Fruit fly (Drosophila melanogaster) whole organism, embryonic: ENCODE results near the gene CG31807.

ENCODE experiments used
- Bdp1 ChIP-seq: fragments of 200-800 bp; sonication (Bioruptor generic); optimal IDR thresholded peaks from 3 replicates; lab custom pipeline; 2016; ENCODE audit warnings: missing biosample characterization, missing genetic modification characterization
- Bteb2 ChIP-seq: fragments of 200-800 bp; sonication (Bioruptor generic); optimal IDR thresholded peaks from 2 replicates; lab custom pipeline; 2016; ENCODE audit warnings: missing biosample characterization, missing genetic modification characterization
- CG10462 ChIP-seq: fragments of 200-800 bp; sonication (Bioruptor generic); optimal IDR thresholded peaks from 2 replicates; lab custom pipeline; 2016; ENCODE audit warnings: missing biosample characterization, missing genetic modification characterization
- CG10979 ChIP-seq: fragments of 200-800 bp; sonication (Bioruptor generic); optimal IDR thresholded peaks from 2 replicates; lab custom pipeline; 2018; ENCODE audit warnings: missing biosample characterization, mild to moderate bottlenecking, missing genetic modification characterization, moderate library complexity
- CG1233 ChIP-seq: fragments of 200-800 bp; sonication (Bioruptor generic); optimal IDR thresholded peaks from 4 replicates; lab custom pipeline; 2018; ENCODE audit warnings: missing biosample characterization, mild to moderate bottlenecking, missing genetic modification characterization
- CG13624 ChIP-seq: fragments of 200-800 bp; sonication (Bioruptor generic); optimal IDR thresholded peaks from 2 replicates; lab custom pipeline; 2016; ENCODE audit warnings: missing biosample characterization, missing genetic modification characterization
- CG15269 ChIP-seq: fragments of 200-800 bp; sonication (Bioruptor generic); optimal IDR thresholded peaks from 2 replicates; lab custom pipeline; 2018; ENCODE audit warnings: missing biosample characterization, mild to moderate bottlenecking, missing genetic modification characterization, moderate library complexity
- CG18262 ChIP-seq: fragments of 200-800 bp; optimal IDR thresholded peaks from 3 replicates; lab custom pipeline; 2019; ENCODE audit warnings: missing biosample characterization, mild to moderate bottlenecking, missing genetic modification characterization, moderate library complexity
- CG18599 ChIP-seq: fragments of 200-800 bp; sonication (Bioruptor generic); optimal IDR thresholded peaks from 3 replicates; lab custom pipeline; 2017; ENCODE audit warnings: missing biosample characterization, missing genetic modification characterization, mild to moderate bottlenecking, moderate library complexity, missing genetic modification reagents
- CG31365 ChIP-seq: fragments of 200-800 bp; sonication (Bioruptor generic); optimal IDR thresholded peaks from 2 replicates; lab custom pipeline; 2018; ENCODE audit warnings: missing biosample characterization, mild to moderate bottlenecking, missing genetic modification characterization
- CG33213 ChIP-seq: fragments of 200-800 bp; sonication (Bioruptor generic); optimal IDR thresholded peaks from 3 replicates; lab custom pipeline; 2016; ENCODE audit warnings: missing biosample characterization, missing genetic modification characterization
- CG4617 ChIP-seq: fragments of 200-800 bp; sonication (Bioruptor generic); optimal IDR thresholded peaks from 3 replicates; lab custom pipeline; 2016; ENCODE audit warnings: missing biosample characterization, missing genetic modification characterization, borderline replicate concordance
- CG4707 ChIP-seq: fragments of 200-800 bp; sonication (Bioruptor generic); optimal IDR thresholded peaks from 2 replicates; lab custom pipeline; 2018; ENCODE audit warnings: missing biosample characterization, mild to moderate bottlenecking, missing genetic modification characterization, moderate library complexity
- CG6689 ChIP-seq: fragments of 200-800 bp; sonication (Bioruptor generic); IDR thresholded peaks from 2 replicates; pipeline ENCODE4 v1.3.6; 2022; ENCODE audit warnings: missing biosample characterization, missing genetic modification characterization
- CG6854 ChIP-seq: fragments of 200-800 bp; sonication (Bioruptor generic); optimal IDR thresholded peaks from 3 replicates; lab custom pipeline; 2017; ENCODE audit warnings: missing biosample characterization, mild to moderate bottlenecking, missing genetic modification characterization
- CG7372 ChIP-seq: fragments of 200-800 bp; sonication (Bioruptor generic); IDR thresholded peaks from 2 replicates; pipeline ENCODE4 v1.3.6; 2022; ENCODE audit warnings: missing biosample characterization, missing genetic modification characterization
- CG9609 ChIP-seq: fragments of 200-800 bp; sonication (Bioruptor generic); optimal IDR thresholded peaks from 3 replicates; lab custom pipeline; 2016; ENCODE audit warnings: missing biosample characterization, missing genetic modification characterization
- Chrac-16 ChIP-seq: fragments of 200-800 bp; sonication (Bioruptor generic); optimal IDR thresholded peaks from 3 replicates; lab custom pipeline; 2016; ENCODE audit warnings: missing biosample characterization, missing genetic modification characterization
- CoRest ChIP-seq: fragments of 200-800 bp; sonication (Bioruptor generic); optimal IDR thresholded peaks from 3 replicates; lab custom pipeline; 2018; ENCODE audit warnings: missing biosample characterization, mild to moderate bottlenecking, missing genetic modification characterization, moderate library complexity
- Dip3 ChIP-seq: fragments of 200-800 bp; sonication (Bioruptor generic); optimal IDR thresholded peaks from 3 replicates; lab custom pipeline; 2016; ENCODE audit warnings: missing biosample characterization, missing genetic modification characterization
- Hmr ChIP-seq: fragments of 200-800 bp; sonication (Bioruptor generic); optimal IDR thresholded peaks from 3 replicates; lab custom pipeline; 2017; ENCODE audit warnings: mild to moderate bottlenecking, missing biosample characterization, missing genetic modification reagents, missing genetic modification characterization
- Lim3 ChIP-seq: fragments of 200-800 bp; sonication (Bioruptor generic); IDR thresholded peaks from 2 replicates; pipeline ENCODE4 v1.3.6; 2022; ENCODE audit warnings: missing biosample characterization, missing genetic modification characterization
- Myb ChIP-seq: fragments of 200-800 bp; sonication (Bioruptor generic); optimal IDR thresholded peaks from 2 replicates; lab custom pipeline; 2016; ENCODE audit warnings: missing biosample characterization, missing genetic modification characterization
- Sox102F ChIP-seq: fragments of 200-800 bp; sonication (Bioruptor generic); optimal IDR thresholded peaks from 2 replicates; lab custom pipeline; 2018; ENCODE audit warnings: missing biosample characterization, mild to moderate bottlenecking, missing genetic modification characterization, moderate library complexity
- Ssrp ChIP-seq: fragments of 200-800 bp; sonication (Bioruptor generic); optimal IDR thresholded peaks from 2 replicates; lab custom pipeline; 2018; ENCODE audit warnings: missing biosample characterization, mild to moderate bottlenecking, missing genetic modification characterization, moderate library complexity
- Vsx1 ChIP-seq: fragments of 200-800 bp; sonication (Bioruptor generic); optimal IDR thresholded peaks from 2 replicates; lab custom pipeline; 2017; ENCODE audit warnings: missing biosample characterization, mild to moderate bottlenecking, missing genetic modification characterization, missing genetic modification reagents
- Xbp1 ChIP-seq: fragments of 200-800 bp; sonication (Bioruptor generic); optimal IDR thresholded peaks from 3 replicates; lab custom pipeline; 2016; ENCODE audit warnings: missing biosample characterization, mild to moderate bottlenecking, missing genetic modification characterization
- ara ChIP-seq: fragments of 200-800 bp; sonication (Bioruptor generic); IDR thresholded peaks from 2 replicates; pipeline ENCODE4 v1.3.6; 2022; ENCODE audit warnings: missing biosample characterization, missing genetic modification characterization
- ase ChIP-seq: fragments of 200-800 bp; sonication (Bioruptor generic); IDR thresholded peaks from 3 replicates; pipeline ENCODE4 v1.3.6; 2022; ENCODE audit warnings: missing biosample characterization, missing genetic modification characterization
- az2 ChIP-seq: fragments of 200-800 bp; sonication (Bioruptor generic); optimal IDR thresholded peaks from 3 replicates; lab custom pipeline; 2016; ENCODE audit warnings: missing biosample characterization, missing genetic modification characterization
- bab2 ChIP-seq: fragments of 200-800 bp; sonication (Bioruptor generic); optimal IDR thresholded peaks from 2 replicates; lab custom pipeline; 2016; ENCODE audit warnings: missing biosample characterization, missing genetic modification characterization
- bsh ChIP-seq, 2 experiments: fragments of 200-800 bp; sonication (Bioruptor generic); optimal IDR thresholded peaks; 2 replicates each; lab custom pipeline; 2017 to 2018; ENCODE audit warnings: mild to moderate bottlenecking in 2 of 2, missing biosample characterization in 2 of 2, missing genetic modification characterization in 2 of 2, moderate library complexity in 1 of 2
- cato ChIP-seq: fragments of 200-800 bp; sonication (Bioruptor generic); optimal IDR thresholded peaks from 2 replicates; lab custom pipeline; 2016; ENCODE audit warnings: missing biosample characterization, missing genetic modification characterization, borderline replicate concordance
- corto ChIP-seq: fragments of 200-800 bp; sonication (Bioruptor generic); optimal IDR thresholded peaks from 2 replicates; lab custom pipeline; 2016; ENCODE audit warnings: missing biosample characterization, mild to moderate bottlenecking, missing genetic modification characterization, moderate library complexity
- disco-r ChIP-seq: fragments of 200-800 bp; sonication (Bioruptor generic); optimal IDR thresholded peaks from 2 replicates; lab custom pipeline; 2016; ENCODE audit warnings: missing biosample characterization, missing genetic modification characterization
- dm ChIP-seq: fragments of 200-800 bp; sonication (Bioruptor generic); optimal IDR thresholded peaks from 3 replicates; lab custom pipeline; 2016; ENCODE audit warnings: missing biosample characterization, missing genetic modification characterization
- emc ChIP-seq: fragments of 200-800 bp; sonication (Bioruptor generic); optimal IDR thresholded peaks from 2 replicates; lab custom pipeline; 2016; ENCODE audit warnings: missing biosample characterization, missing genetic modification characterization
- eyg ChIP-seq: fragments of 200-800 bp; sonication (Bioruptor generic); optimal IDR thresholded peaks from 3 replicates; lab custom pipeline; 2016; ENCODE audit warnings: missing biosample characterization, missing genetic modification characterization
- gcm2 ChIP-seq: fragments of 200-800 bp; sonication (Bioruptor generic); optimal IDR thresholded peaks from 2 replicates; lab custom pipeline; 2016; ENCODE audit warnings: missing biosample characterization, missing genetic modification characterization
- grau ChIP-seq: fragments of 200-800 bp; optimal IDR thresholded peaks from 3 replicates; lab custom pipeline; 2019; ENCODE audit warnings: missing biosample characterization, mild to moderate bottlenecking, missing genetic modification characterization, moderate library complexity
- hkb ChIP-seq, 2 experiments: fragments of 200-800 bp in 1 of 2; fragments of >200 bp in 1 of 2; sonication (Bioruptor generic) in 1 of 2; IDR thresholded peaks in 1 of 2; optimal IDR thresholded peaks in 1 of 2; 2 replicates each; pipeline versions ENCODE4 v1.3.6 to Lab custom; 2017 to 2022; ENCODE audit warnings: missing biosample characterization in 1 of 2, missing genetic modification characterization in 1 of 2
- kah ChIP-seq: fragments of 200-800 bp; sonication (Bioruptor generic); optimal IDR thresholded peaks from 2 replicates; lab custom pipeline; 2018; ENCODE audit warnings: missing biosample characterization, mild to moderate bottlenecking, missing genetic modification characterization
- lmd ChIP-seq: fragments of 200-800 bp; sonication (Bioruptor generic); IDR thresholded peaks from 2 replicates; pipeline ENCODE4 v1.3.6; 2022; ENCODE audit warnings: missing biosample characterization, missing genetic modification characterization
- lov ChIP-seq, 2 experiments: fragments of 200-800 bp in 1 of 2; fragments of >200 bp in 1 of 2; sonication (Bioruptor generic) in 1 of 2; IDR thresholded peaks in 1 of 2; optimal IDR thresholded peaks in 1 of 2; 2 replicates in 1 of 2; 3 replicates in 1 of 2; pipeline versions ENCODE4 v1.3.6 to Lab custom; 2017 to 2022; ENCODE audit warnings: missing biosample characterization in 1 of 2, missing genetic modification characterization in 1 of 2
- stc ChIP-seq: fragments of 200-800 bp; sonication (Bioruptor generic); IDR thresholded peaks from 2 replicates; pipeline ENCODE4 v1.3.6; 2022; ENCODE audit warnings: missing biosample characterization, missing genetic modification characterization
- tin ChIP-seq: fragments of 200-800 bp; sonication (Bioruptor generic); optimal IDR thresholded peaks from 3 replicates; lab custom pipeline; 2016; ENCODE audit warnings: missing biosample characterization, missing genetic modification characterization
- vnd ChIP-seq: fragments of 200-800 bp; sonication (Bioruptor generic); IDR thresholded peaks from 3 replicates; pipeline ENCODE4 v1.3.6; 2022; ENCODE audit warnings: missing biosample characterization, missing genetic modification characterization; ENCODE audit not compliant: partially characterized antibody

Gene CG31807

dm6 chr2L:16683958-16684877 is at the start of gene CG31807 (continued):
- TF ChIP-seq disco-r (peak; percentile 70), Myb (peak; percentile 49), Bdp1 (GFP tag; lab: Kevin White, UChicago) (peak; percentile 12), gcm2 (GFP tag; lab: Kevin White, UChicago) (peak; percentile 49), grau (tag; lab: Kevin White, UChicago) (peak; percentile 84), CG15269 (tag; lab: Kevin White, UChicago) (peak; percentile 77), CG7372 (GFP tag; lab: Robert Waterston, UW) (no peak), Ssrp (tag; lab: Kevin White, UChicago) (peak; percentile 64), CG1233 (peak; percentile 57), dm (GFP tag; lab: Kevin White, UChicago) (peak; percentile 56), CG6689 (peak; percentile 70; the same call in 1 of the 2 replicates), stc (GFP tag; lab: Robert Waterston, UW) (peak; percentile 55; the same call in 1 of the 2 replicates), az2 (GFP tag; lab: Kevin White, UChicago) (peak; percentile 69), tin (GFP tag; lab: Kevin White, UChicago) (peak; percentile 16), Dip3 (GFP tag; lab: Kevin White, UChicago) (peak; percentile 44), CG4707 (GFP tag; lab: Kevin White, UChicago) (no peak), CG6854 (GFP tag; lab: Kevin White, UChicago) (peak; percentile 45), lov (optimal IDR thresholded peaks at IDR 0.05; lab: Kevin White, UChicago) (no peak), lov (GFP tag; IDR thresholded peaks at IDR 0.05; lab: Robert Waterston, UW) (0 out of 3 replicates have a peak, but pooled peaks have one; percentile 30), CG10979 (peak; percentile 35), bsh (GFP tag; optimal IDR thresholded peaks at IDR 0.05; lab: Kevin White, UChicago) (peak; percentile 83 to 98), Lim3 (no peak), CG4617 (GFP tag; lab: Kevin White, UChicago) (peak; percentile 9), CG10462 (GFP tag; lab: Kevin White, UChicago) (peak; percentile 43), CG9609 (GFP tag; lab: Kevin White, UChicago) (peak; percentile 45), CG18262 (tag; lab: Kevin White, UChicago) (peak; percentile 75), ara (0 out of 2 replicates have a peak, but pooled peaks have one; percentile 9), eyg (peak; percentile 34), Bteb2 (GFP tag; lab: Kevin White, UChicago) (peak; percentile 65), CG18599 (GFP tag; lab: Kevin White, UChicago) (peak; percentile 81), CoRest (tag; lab: Kevin White, UChicago) (peak; percentile 63), cato (GFP tag; lab: Kevin White, UChicago) (no peak), ase (peak; percentile 28; the same call in 1 of the 3 replicates), vnd (GFP tag; lab: Robert Waterston, UW) (no peak), CG33213 (GFP tag; lab: Kevin White, UChicago) (peak; percentile 16), Xbp1 (GFP tag; lab: Kevin White, UChicago) (peak; percentile 30), corto (peak; percentile 84), bab2 (GFP tag; lab: Kevin White, UChicago) (peak; percentile 59), Sox102F (peak; percentile 90), emc (GFP tag; lab: Kevin White, UChicago) (no peak), CG31365 (tag; lab: Kevin White, UChicago) (no peak), hkb (optimal IDR thresholded peaks at IDR 0.05; lab: Kevin White, UChicago) (no peak), hkb (GFP tag; IDR thresholded peaks at IDR 0.05; lab: Robert Waterston, UW) (peak; percentile 62), kah (GFP tag; lab: Kevin White, UChicago) (peak; percentile 30), CG13624 (GFP tag; lab: Kevin White, UChicago) (peak; percentile 41), Chrac-16 (GFP tag; lab: Kevin White, UChicago) (peak; percentile 39), lmd (GFP tag; lab: Robert Waterston, UW) (peak; percentile 57; the same call in 1 of the 2 replicates), Hmr (GFP tag; lab: Kevin White, UChicago) (peak; percentile 82), Vsx1 (GFP tag; lab: Kevin White, UChicago) (peak; percentile 67)
